Worm (Caenorhabditis elegans) whole organism, L4 larva: ENCODE results near the gene dep-1.

Experiments used
- F37D6.2 ChIP-seq: sonication (generic microtip); optimal IDR thresholded peaks from 2 replicates; lab custom pipeline; 2016; ENCODE audit warnings: mild to moderate bottlenecking, missing genetic modification characterization, missing compliant biosample characterization
- F44E2.7 ChIP-seq: fragments of 200-800 bp; sonication (Bioruptor generic); IDR thresholded peaks from 2 replicates; pipeline ENCODE4 v2.1.2; 2022; ENCODE audit warnings: missing genetic modification characterization, missing compliant biosample characterization
- F49E8.2 ChIP-seq: sonication (generic microtip); optimal IDR thresholded peaks from 2 replicates; lab custom pipeline; 2016; ENCODE audit warnings: missing compliant biosample characterization, mild to moderate bottlenecking, missing genetic modification characterization, borderline replicate concordance
- T20F7.1 ChIP-seq: fragments of 200-800 bp; sonication (Bioruptor generic); optimal IDR thresholded peaks from 2 replicates; lab custom pipeline; 2018; ENCODE audit warnings: mild to moderate bottlenecking, missing genetic modification characterization, missing compliant biosample characterization
- T26A8.4 ChIP-seq: fragments of 200-800 bp; sonication (Bioruptor generic); IDR thresholded peaks from 2 replicates; pipeline ENCODE4 v1.3.6; 2022; ENCODE audit warnings: missing genetic modification characterization, missing compliant biosample characterization
- Y105C5A.15 ChIP-seq: fragments of 200-800 bp; sonication (Bioruptor generic); IDR thresholded peaks from 2 replicates; pipeline ENCODE4 v1.3.6; 2022; ENCODE audit warnings: missing genetic modification characterization, missing compliant biosample characterization
- arid-1 ChIP-seq: fragments of 200-800 bp; sonication (Bioruptor generic); conservative IDR thresholded peaks from 2 replicates; pipeline ENCODE4 v1.3.6; 2022; ENCODE audit warnings: missing genetic modification reagents, missing genetic modification characterization, missing compliant biosample characterization
- attf-4 ChIP-seq: sonication (generic microtip); optimal IDR thresholded peaks from 3 replicates; lab custom pipeline; 2017; ENCODE audit warnings: missing biosample characterization, missing genetic modification characterization
- ceh-20 ChIP-seq: fragments of 200-800 bp; sonication (Bioruptor generic); IDR thresholded peaks from 2 replicates; pipeline ENCODE4 v1.3.6; 2022; ENCODE audit warnings: missing genetic modification reagents, missing genetic modification characterization, missing compliant biosample characterization
- ceh-32 ChIP-seq: sonication (generic microtip); optimal IDR thresholded peaks from 2 replicates; lab custom pipeline; 2016; ENCODE audit warnings: mild to moderate bottlenecking, missing genetic modification characterization, missing compliant biosample characterization; ENCODE audit not compliant: poor library complexity
- ctbp-1 ChIP-seq: fragments of 200-800 bp; sonication (Bioruptor generic); IDR thresholded peaks from 2 replicates; pipeline ENCODE4 v1.3.6; 2022; ENCODE audit warnings: missing genetic modification reagents, missing genetic modification characterization, missing compliant biosample characterization
- daf-16 ChIP-seq, 3 experiments: sonication (generic microtip); optimal IDR thresholded peaks; 2 replicates each; lab custom pipeline; 2016 to 2017; ENCODE audit warnings: missing genetic modification characterization in 3 of 3, missing genetic modification reagents in 3 of 3, mild to moderate bottlenecking in 2 of 3, missing compliant biosample characterization in 2 of 3, missing biosample characterization in 1 of 3, moderate library complexity in 1 of 3
- dmd-6 ChIP-seq: fragments of 200-800 bp; sonication (Bioruptor generic); IDR thresholded peaks from 2 replicates; pipeline ENCODE4 v1.3.6; 2022; ENCODE audit warnings: missing genetic modification reagents, missing genetic modification characterization, missing compliant biosample characterization
- dpl-1 ChIP-seq: fragments of 150-350 bp; optimal IDR thresholded peaks from 2 replicates; lab custom pipeline; 2014; ENCODE audit warnings: missing biosample characterization, missing genetic modification reagents, missing genetic modification characterization
- dve-1 ChIP-seq: sonication (generic microtip); optimal IDR thresholded peaks from 2 replicates; lab custom pipeline; 2017; ENCODE audit warnings: antibody characterized with exemption, mild to moderate bottlenecking, missing genetic modification characterization, missing compliant biosample characterization; ENCODE audit not compliant: insufficient read depth
- egl-43 ChIP-seq: fragments of 200-800 bp; sonication (Bioruptor generic); IDR thresholded peaks from 2 replicates; pipeline ENCODE4 v1.3.6; 2022; ENCODE audit warnings: missing genetic modification reagents, missing genetic modification characterization, missing compliant biosample characterization
- fkh-10 ChIP-seq: fragments of 150-350 bp; optimal IDR thresholded peaks from 2 replicates; lab custom pipeline; 2014; ENCODE audit warnings: missing biosample characterization, missing genetic modification reagents, missing genetic modification characterization
- hif-1 ChIP-seq, 2 experiments: sonication (generic microtip); optimal IDR thresholded peaks; 2 replicates each; lab custom pipeline; 2016 to 2017; ENCODE audit warnings: missing compliant biosample characterization in 2 of 2, missing genetic modification characterization in 2 of 2, missing genetic modification reagents in 2 of 2, missing genotype in 2 of 2, mild to moderate bottlenecking in 1 of 2
- hlh-11 ChIP-seq: fragments of 200-800 bp; sonication (Bioruptor generic); optimal IDR thresholded peaks from 2 replicates; lab custom pipeline; 2018; ENCODE audit warnings: mild to moderate bottlenecking, missing genetic modification characterization, missing compliant biosample characterization
- lin-1 ChIP-seq: fragments of 200-800 bp; sonication (Bioruptor generic); IDR thresholded peaks from 2 replicates; pipeline ENCODE4 v1.3.6; 2022; ENCODE audit warnings: missing genetic modification reagents, missing genetic modification characterization, missing compliant biosample characterization
- lin-38 ChIP-seq: fragments of 200-800 bp; sonication (Bioruptor generic); IDR thresholded peaks from 2 replicates; pipeline ENCODE4 v1.3.6; 2022; ENCODE audit warnings: missing genetic modification reagents, missing genetic modification characterization, missing compliant biosample characterization
- lsy-2 ChIP-seq, 2 experiments: fragments of 150-350 bp in 1 of 2; sonication (generic microtip) in 1 of 2; optimal IDR thresholded peaks; 2 replicates each; lab custom pipeline; 2014 to 2017; ENCODE audit warnings: missing biosample characterization in 2 of 2, missing genetic modification characterization in 2 of 2
- madf-5 ChIP-seq, 2 experiments: fragments of 200-800 bp; sonication (Bioruptor generic); IDR thresholded peaks; 2 replicates each; pipeline ENCODE4 v1.3.6; 2022; ENCODE audit warnings: missing compliant biosample characterization in 2 of 2, missing genetic modification characterization in 2 of 2
- madf-9 ChIP-seq: fragments of 200-800 bp; sonication (Bioruptor generic); conservative IDR thresholded peaks from 2 replicates; pipeline ENCODE4 v1.3.6; 2022; ENCODE audit warnings: missing genetic modification reagents, missing genetic modification characterization, missing compliant biosample characterization
- mdl-1 ChIP-seq, 2 experiments: fragments of 150-350 bp in 1 of 2; sonication (generic microtip) in 1 of 2; optimal IDR thresholded peaks; 2 replicates each; lab custom pipeline; 2014 to 2017; ENCODE audit warnings: missing biosample characterization in 2 of 2, missing genetic modification characterization in 2 of 2
- mep-1 ChIP-seq: fragments of 150-350 bp; sonication (generic microtip); optimal IDR thresholded peaks from 3 replicates; lab custom pipeline; 2014; ENCODE audit warnings: missing biosample characterization, missing genetic modification characterization
- mes-2 ChIP-seq: sonication (generic microtip); optimal IDR thresholded peaks from 2 replicates; lab custom pipeline; 2016; ENCODE audit warnings: missing genotype, mild to moderate bottlenecking, missing genetic modification characterization, missing compliant biosample characterization; ENCODE audit not compliant: poor library complexity, severe bottlenecking
- nhr-11 ChIP-seq: fragments of 150-350 bp; optimal IDR thresholded peaks from 2 replicates; lab custom pipeline; 2014; ENCODE audit warnings: missing biosample characterization, missing genetic modification characterization
- nhr-28 ChIP-seq: fragments of 150-350 bp; optimal IDR thresholded peaks from 2 replicates; lab custom pipeline; 2014; ENCODE audit warnings: missing biosample characterization, missing genetic modification characterization
- nhr-41 ChIP-seq: fragments of 200-800 bp; sonication (Bioruptor generic); IDR thresholded peaks from 2 replicates; pipeline ENCODE4 v1.3.6; 2022; ENCODE audit warnings: missing genetic modification reagents, missing genetic modification characterization, missing compliant biosample characterization
- nhr-48 ChIP-seq: sonication (generic microtip); optimal IDR thresholded peaks from 2 replicates; lab custom pipeline; 2016; ENCODE audit warnings: mild to moderate bottlenecking, missing genetic modification characterization, missing compliant biosample characterization
- nhr-6 ChIP-seq: fragments of 150-350 bp; optimal IDR thresholded peaks from 2 replicates; lab custom pipeline; 2014; ENCODE audit warnings: missing biosample characterization, missing genetic modification characterization
- nhr-77 ChIP-seq: fragments of 150-350 bp; optimal IDR thresholded peaks from 2 replicates; lab custom pipeline; 2014; ENCODE audit warnings: missing biosample characterization, missing genetic modification characterization
- pqm-1 ChIP-seq: sonication (generic microtip); optimal IDR thresholded peaks from 2 replicates; lab custom pipeline; 2017; ENCODE audit warnings: missing biosample characterization, missing genetic modification characterization
- saeg-2 ChIP-seq: fragments of 200-800 bp; sonication (Bioruptor generic); IDR thresholded peaks from 2 replicates; pipeline ENCODE4 v1.3.6; 2022; ENCODE audit warnings: missing genetic modification reagents, missing genetic modification characterization, missing compliant biosample characterization
- sdz-12 ChIP-seq: fragments of 200-800 bp; sonication (Bioruptor generic); optimal IDR thresholded peaks from 2 replicates; lab custom pipeline; 2018; ENCODE audit warnings: mild to moderate bottlenecking, missing genetic modification characterization, missing compliant biosample characterization
- set-16 ChIP-seq: fragments of 200-800 bp; sonication (Bioruptor generic); IDR thresholded peaks from 2 replicates; pipeline ENCODE4 v1.3.6; 2022; ENCODE audit warnings: missing genetic modification reagents, missing genetic modification characterization, missing compliant biosample characterization
- tra-1 ChIP-seq: fragments of 200-800 bp; sonication (Bioruptor generic); IDR thresholded peaks from 2 replicates; pipeline ENCODE4 v1.3.6; 2022; ENCODE audit warnings: missing genetic modification reagents, missing genetic modification characterization, missing compliant biosample characterization
- unc-130 ChIP-seq: sonication (generic microtip); optimal IDR thresholded peaks from 2 replicates; lab custom pipeline; 2016; ENCODE audit warnings: missing genetic modification reagents, missing genetic modification characterization, missing compliant biosample characterization
- unc-39 ChIP-seq: sonication (generic microtip); optimal IDR thresholded peaks from 2 replicates; lab custom pipeline; 2017; ENCODE audit warnings: missing biosample characterization, missing genetic modification characterization
- unc-62 ChIP-seq, 3 experiments: fragments of 150-350 bp in 1 of 3; sonication (generic microtip); optimal IDR thresholded peaks in 2 of 3; peaks in 1 of 3; 1 replicate in 1 of 3; 2 replicates in 2 of 3; lab custom pipeline; 2014 to 2017; ENCODE audit warnings: missing biosample characterization in 3 of 3, missing genetic modification characterization in 3 of 3, missing genetic modification reagents in 3 of 3, missing genotype in 1 of 3
- vab-7 ChIP-seq: fragments of 200-800 bp; sonication (Bioruptor generic); IDR thresholded peaks from 2 replicates; pipeline ENCODE4 v1.3.6; 2022; ENCODE audit warnings: missing genetic modification reagents, missing genetic modification characterization, missing compliant biosample characterization

The dep-1 gene

DNA sequence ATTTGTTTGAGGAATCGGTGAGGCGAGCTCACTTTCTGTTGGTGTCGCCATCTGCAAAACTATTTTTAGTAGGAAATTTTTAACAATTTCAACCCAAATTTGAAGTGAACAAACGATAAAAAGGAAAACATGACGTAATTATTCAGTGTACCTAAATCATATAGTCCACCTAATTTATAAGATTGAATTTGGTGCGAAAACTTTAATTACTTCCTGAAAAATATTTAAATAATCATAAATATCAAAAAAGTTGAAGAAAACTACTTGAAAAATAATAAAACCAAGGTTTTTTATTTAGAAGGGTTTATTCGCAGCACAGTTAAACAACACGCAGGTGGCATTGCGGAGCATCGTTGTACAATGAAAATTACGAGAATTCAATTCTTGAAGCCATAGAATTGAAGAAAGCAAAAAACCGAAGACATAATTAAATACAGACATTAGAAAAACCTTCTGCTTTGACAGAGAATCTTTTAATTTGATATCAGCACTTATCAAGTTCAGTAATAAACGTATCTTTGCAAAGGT lies 46.0 kb downstream of the dep-1 start, which contains the start of gene tomm-40:
tomm-40 (minus strand) TSS at position 51 of the 528 bp plus-strand sequence.
- TF ChIP-seq dpl-1 (peak; percentile 44), T20F7.1 (peak; percentile 94), nhr-41 (GFP tag; lab: Robert Waterston, UW) (no peak)

ce11 chrII:8969251-8970183 lies 50.1 kb downstream of the dep-1 start, which contains the start of the genes szy-20 and C18E9.5:
szy-20 (minus strand) TSS chrII:8969333.
C18E9.5 (plus strand) TSS chrII:8969980.
- peak; percentile 75 for TF ChIP-seq lin-38
- TF ChIP-seq hlh-11, result peak; percentile 48
- TF ChIP-seq F49E8.2, result peak; percentile 32
- peak; percentile 9 to 92 for TF ChIP-seq lsy-2 (tag; optimal IDR thresholded peaks at IDR 0.05; lab: Kevin White, UChicago)
- TF ChIP-seq unc-39 (tag; lab: Kevin White, UChicago), result no peak
- TF ChIP-seq madf-5 (GFP tag; IDR thresholded peaks at IDR 0.05; lab: Robert Waterston, UW), result no peak
- TF ChIP-seq nhr-11 (tag; lab: Kevin White, UChicago), result peak; percentile 41
- TF ChIP-seq arid-1 (GFP tag; lab: Robert Waterston, UW), result peak; percentile 56; the same call in 1 of the 2 replicates
- peak; percentile 65 for TF ChIP-seq dmd-6 (GFP tag; lab: Robert Waterston, UW)
- peak; percentile 52; the same call in 1 of the 2 replicates for TF ChIP-seq ctbp-1
- no peak for TF ChIP-seq F44E2.7
- TF ChIP-seq madf-9 (GFP tag; lab: Robert Waterston, UW), result 0 out of 2 replicates have a peak, but pooled peaks have one; percentile 14
- TF ChIP-seq mes-2 (tag; lab: Kevin White, UChicago), result peak; percentile 75
- 0 out of 2 replicates have a peak, but pooled peaks have one; percentile 34 for TF ChIP-seq saeg-2 (GFP tag; lab: Robert Waterston, UW)
- TF ChIP-seq sdz-12 (GFP tag; lab: Kevin White, UChicago), result no peak
- TF ChIP-seq fkh-10 (GFP tag; lab: Kevin White, UChicago), result peak; percentile 52
- peak; percentile 40; the same call in 1 of the 2 replicates for TF ChIP-seq set-16 (GFP tag; lab: Robert Waterston, UW)
- TF ChIP-seq tra-1 (GFP tag; lab: Robert Waterston, UW), result no peak
- peak; percentile 46 for TF ChIP-seq nhr-6 (tag; lab: Kevin White, UChicago)
- peak; percentile 55 for TF ChIP-seq unc-130 (GFP tag; lab: Kevin White, UChicago)
- no peak for TF ChIP-seq lin-1 (GFP tag; lab: Robert Waterston, UW)
- peak; percentile 68 for TF ChIP-seq egl-43
- peak in 1 of 2 experiments; percentile 57 for TF ChIP-seq mdl-1 (tag; optimal IDR thresholded peaks at IDR 0.05; lab: Kevin White, UChicago)
- TF ChIP-seq vab-7 (GFP tag; lab: Robert Waterston, UW), result 0 out of 2 replicates have a peak, but pooled peaks have one; percentile 13
- peak in 1 of 2 experiments; percentile 58 for TF ChIP-seq daf-16 (GFP tag; optimal IDR thresholded peaks at IDR 0.05; lab: Kevin White, UChicago)
- TF ChIP-seq daf-16 (tag; optimal IDR thresholded peaks at IDR 0.05; lab: Kevin White, UChicago), result peak; percentile 11
- TF ChIP-seq ceh-20 (GFP tag; lab: Robert Waterston, UW), result peak; percentile 48; the same call in 1 of the 2 replicates
- peak; percentile 60 for TF ChIP-seq dve-1
- no peak for TF ChIP-seq attf-4 (tag; lab: Kevin White, UChicago)
- TF ChIP-seq Y105C5A.15 (GFP tag; lab: Robert Waterston, UW), result no peak
- TF ChIP-seq mep-1 (tag; lab: Kevin White, UChicago), result peak; percentile 82
- no peak for TF ChIP-seq ceh-32
- peak; percentile 65 for TF ChIP-seq F37D6.2 (tag; lab: Kevin White, UChicago)
- TF ChIP-seq dpl-1, result peak; percentile 96
- TF ChIP-seq pqm-1 (tag; lab: Kevin White, UChicago), result peak; percentile 89
- peak in 1 of 2 experiments; percentile 60 for TF ChIP-seq hif-1 (tag; optimal IDR thresholded peaks at IDR 0.05; lab: Kevin White, UChicago)
- peak; percentile 43 for TF ChIP-seq nhr-77
- TF ChIP-seq unc-62 (GFP tag; optimal IDR thresholded peaks at IDR 0.05 in 1 of 2; lab: Kevin White, UChicago), result peak in 1 of 2 experiments; percentile 68
- no peak for TF ChIP-seq unc-62 (tag; optimal IDR thresholded peaks at IDR 0.05; lab: Kevin White, UChicago)
- TF ChIP-seq nhr-48 (tag; lab: Kevin White, UChicago), result peak; percentile 14
- peak; percentile 20 for TF ChIP-seq nhr-28 (tag; lab: Kevin White, UChicago)
- peak; percentile 87 for TF ChIP-seq T20F7.1
- peak; percentile 61; the same call in 1 of the 2 replicates for TF ChIP-seq T26A8.4 (GFP tag; lab: Robert Waterston, UW)
